Worm (Caenorhabditis elegans) whole organism, young adult: ENCODE measurements around the gene E02H1.5.

Source experiments
- B0261.1 ChIP-seq: sonication (generic microtip); optimal IDR thresholded peaks from 2 replicates; lab custom pipeline; 2016; ENCODE audit warnings: mild to moderate bottlenecking, missing genetic modification characterization, moderate library complexity, missing compliant biosample characterization
- C17E4.6 ChIP-seq: fragments of 200-800 bp; sonication (Bioruptor generic); IDR thresholded peaks from 2 replicates; pipeline ENCODE4 v1.3.6; 2022; ENCODE audit warnings: missing genetic modification reagents, missing genetic modification characterization, missing compliant biosample characterization
- F22D6.2 ChIP-seq: sonication (generic microtip); optimal IDR thresholded peaks from 2 replicates; lab custom pipeline; 2016; ENCODE audit warnings: mild to moderate bottlenecking, missing genetic modification characterization, missing compliant biosample characterization
- F39B2.1 ChIP-seq: fragments of 200-800 bp; sonication (Bioruptor generic); IDR thresholded peaks from 2 replicates; pipeline ENCODE4 v1.3.6; 2022; ENCODE audit warnings: missing genetic modification reagents, missing genetic modification characterization, missing compliant biosample characterization
- F49E8.2 ChIP-seq: sonication (generic microtip); optimal IDR thresholded peaks from 3 replicates; lab custom pipeline; 2017; ENCODE audit warnings: missing genetic modification characterization, mild to moderate bottlenecking, missing compliant biosample characterization, antibody characterized with exemption, moderate library complexity; ENCODE audit not compliant: insufficient read depth
- F57A8.1 ChIP-seq: fragments of 200-800 bp; sonication (Bioruptor generic); optimal IDR thresholded peaks from 2 replicates; lab custom pipeline; 2018; ENCODE audit warnings: mild to moderate bottlenecking, missing genetic modification characterization, moderate library complexity, missing compliant biosample characterization
- K11D2.4 ChIP-seq: fragments of 200-800 bp; sonication (Bioruptor generic); IDR thresholded peaks from 2 replicates; pipeline ENCODE4 v1.3.6; 2022; ENCODE audit warnings: missing genetic modification reagents, missing genetic modification characterization, missing compliant biosample characterization
- K12H6.12 ChIP-seq: fragments of 200-800 bp; sonication (Bioruptor generic); optimal IDR thresholded peaks from 2 replicates; lab custom pipeline; 2018; ENCODE audit warnings: mild to moderate bottlenecking, missing genetic modification characterization, missing compliant biosample characterization
- T26A5.8 ChIP-seq: sonication (generic microtip); optimal IDR thresholded peaks from 2 replicates; lab custom pipeline; 2016; ENCODE audit warnings: missing genetic modification characterization, missing compliant biosample characterization
- Y53F4B.3 ChIP-seq: fragments of 200-800 bp; sonication (Bioruptor generic); IDR thresholded peaks from 2 replicates; pipeline ENCODE4 v1.3.6; 2022; ENCODE audit warnings: missing genetic modification reagents, missing genetic modification characterization, missing compliant biosample characterization
- Y53G8AR.9 ChIP-seq: fragments of 200-800 bp; sonication (Bioruptor generic); conservative IDR thresholded peaks from 2 replicates; pipeline ENCODE4 v1.3.6; 2022; ENCODE audit warnings: missing genetic modification reagents, missing genetic modification characterization, missing compliant biosample characterization
- Y56A3A.18 ChIP-seq: fragments of 200-800 bp; sonication (Bioruptor generic); IDR thresholded peaks from 2 replicates; pipeline ENCODE4 v1.3.6; 2022; ENCODE audit warnings: missing genetic modification reagents, missing genetic modification characterization, missing compliant biosample characterization
- Y67H2A.10 ChIP-seq: fragments of 200-800 bp; sonication (Bioruptor generic); conservative IDR thresholded peaks from 2 replicates; pipeline ENCODE4 v1.3.6; 2022; ENCODE audit warnings: missing genetic modification reagents, missing genetic modification characterization, missing compliant biosample characterization
- Y79H2A.3 ChIP-seq: fragments of 200-800 bp; sonication (Bioruptor generic); conservative IDR thresholded peaks from 2 replicates; pipeline ENCODE4 v1.3.6; 2022; ENCODE audit warnings: missing genetic modification reagents, missing genetic modification characterization, missing compliant biosample characterization
- bed-2 ChIP-seq: fragments of 200-800 bp; sonication (Bioruptor generic); IDR thresholded peaks from 2 replicates; pipeline ENCODE4 v1.3.6; 2022; ENCODE audit warnings: missing genetic modification reagents, missing genetic modification characterization, missing compliant biosample characterization
- ceh-40 ChIP-seq: fragments of 200-800 bp; sonication (Bioruptor generic); IDR thresholded peaks from 2 replicates; pipeline ENCODE4 v1.3.6; 2022; ENCODE audit warnings: missing genetic modification characterization, missing compliant biosample characterization
- chd-7 ChIP-seq: sonication (generic microtip); optimal IDR thresholded peaks from 2 replicates; lab custom pipeline; 2016; ENCODE audit warnings: mild to moderate bottlenecking, missing genetic modification characterization, moderate library complexity, missing compliant biosample characterization
- egl-44 ChIP-seq: fragments of 200-800 bp; sonication (Bioruptor generic); IDR thresholded peaks from 2 replicates; pipeline ENCODE4 v1.3.6; 2022; ENCODE audit warnings: missing genetic modification reagents, missing genetic modification characterization, missing compliant biosample characterization
- hlh-12 ChIP-seq: sonication (generic microtip); optimal IDR thresholded peaks from 2 replicates; lab custom pipeline; 2016; ENCODE audit warnings: missing genetic modification characterization, missing compliant biosample characterization
- hlh-26 ChIP-seq: fragments of 200-800 bp; sonication (Bioruptor generic); conservative IDR thresholded peaks from 2 replicates; pipeline ENCODE4 v1.3.6; 2022; ENCODE audit warnings: missing genetic modification reagents, missing genetic modification characterization, missing compliant biosample characterization
- hmg-1.2 ChIP-seq: fragments of 200-800 bp; sonication (Bioruptor generic); IDR thresholded peaks from 2 replicates; pipeline ENCODE4 v1.3.6; 2022; ENCODE audit warnings: missing genetic modification reagents, missing genetic modification characterization, missing compliant biosample characterization
- hmg-20 ChIP-seq: fragments of 200-800 bp; sonication (Bioruptor generic); IDR thresholded peaks from 2 replicates; pipeline ENCODE4 v1.3.6; 2022; ENCODE audit warnings: missing genetic modification reagents, missing genetic modification characterization, missing compliant biosample characterization
- hrde-1 ChIP-seq: sonication (generic microtip); optimal IDR thresholded peaks from 2 replicates; lab custom pipeline; 2016; ENCODE audit warnings: missing genetic modification characterization, mild to moderate bottlenecking, missing compliant biosample characterization, moderate library complexity, missing genotype, missing genetic modification reagents, borderline replicate concordance
- hsf-1 ChIP-seq: fragments of 200-800 bp; sonication (Bioruptor generic); IDR thresholded peaks from 2 replicates; pipeline ENCODE4 v1.3.6; 2022; ENCODE audit warnings: missing genetic modification reagents, missing genetic modification characterization, missing compliant biosample characterization
- lag-1 ChIP-seq: fragments of 200-800 bp; sonication (Bioruptor generic); IDR thresholded peaks from 2 replicates; pipeline ENCODE4 v1.3.6; 2022; ENCODE audit warnings: missing genetic modification reagents, missing genetic modification characterization, missing compliant biosample characterization
- let-526 ChIP-seq: fragments of 200-800 bp; sonication (Bioruptor generic); IDR thresholded peaks from 2 replicates; pipeline ENCODE4 v1.3.6; 2022; ENCODE audit warnings: missing genetic modification reagents, missing genetic modification characterization, missing compliant biosample characterization
- lin-26 ChIP-seq: fragments of 200-800 bp; sonication (Bioruptor generic); IDR thresholded peaks from 2 replicates; pipeline ENCODE4 v1.3.6; 2022; ENCODE audit warnings: missing genetic modification reagents, missing genetic modification characterization, missing compliant biosample characterization
- lin-35 ChIP-seq, 3 experiments: fragments of 150-350 bp in 2 of 3; sonication (generic microtip) in 1 of 3; optimal IDR thresholded peaks; 2 replicates each; lab custom pipeline; 2014 to 2018; ENCODE audit warnings: missing biosample characterization in 3 of 3, missing genetic modification characterization in 3 of 3, missing genetic modification reagents in 3 of 3
- lsl-1 ChIP-seq: fragments of 200-800 bp; sonication (Bioruptor generic); optimal IDR thresholded peaks from 2 replicates; lab custom pipeline; 2018; ENCODE audit warnings: mild to moderate bottlenecking, missing genetic modification characterization, moderate library complexity, missing compliant biosample characterization
- madf-6 ChIP-seq: fragments of 200-800 bp; sonication (Bioruptor generic); IDR thresholded peaks from 2 replicates; pipeline ENCODE4 v1.3.6; 2022; ENCODE audit warnings: missing genetic modification reagents, missing genetic modification characterization, missing compliant biosample characterization
- madf-8 ChIP-seq: fragments of 200-800 bp; sonication (Bioruptor generic); conservative IDR thresholded peaks from 2 replicates; pipeline ENCODE4 v1.3.6; 2022; ENCODE audit warnings: missing genetic modification reagents, missing genetic modification characterization, missing compliant biosample characterization
- mel-28 ChIP-seq: sonication (generic microtip); optimal IDR thresholded peaks from 2 replicates; lab custom pipeline; 2016; ENCODE audit warnings: borderline replicate concordance, mild to moderate bottlenecking, missing genetic modification characterization, missing compliant biosample characterization
- nfya-2 ChIP-seq: fragments of 200-800 bp; sonication (Bioruptor generic); IDR thresholded peaks from 2 replicates; pipeline ENCODE4 v1.3.6; 2022; ENCODE audit warnings: missing genetic modification reagents, missing genetic modification characterization, missing compliant biosample characterization
- nhr-120 ChIP-seq: fragments of 200-800 bp; sonication (Bioruptor generic); IDR thresholded peaks from 2 replicates; pipeline ENCODE4 v1.3.6; 2022; ENCODE audit warnings: missing genetic modification characterization, missing compliant biosample characterization
- nhr-80 ChIP-seq: sonication (generic microtip); optimal IDR thresholded peaks from 2 replicates; lab custom pipeline; 2016; ENCODE audit warnings: missing genetic modification characterization, missing compliant biosample characterization
- rcor-1 ChIP-seq: fragments of 200-800 bp; sonication (Bioruptor generic); IDR thresholded peaks from 2 replicates; pipeline ENCODE4 v1.3.6; 2022; ENCODE audit warnings: missing genetic modification reagents, missing genetic modification characterization, missing compliant biosample characterization
- sdz-38 ChIP-seq: sonication (generic microtip); optimal IDR thresholded peaks from 2 replicates; lab custom pipeline; 2016; ENCODE audit warnings: missing genotype, missing genetic modification characterization, missing compliant biosample characterization
- sea-2 ChIP-seq: fragments of 200-800 bp; sonication (Bioruptor generic); IDR thresholded peaks from 2 replicates; pipeline ENCODE4 v1.3.6; 2022; ENCODE audit warnings: missing genetic modification characterization, missing compliant biosample characterization
- snpc-1.1 ChIP-seq: sonication (generic microtip); optimal IDR thresholded peaks from 2 replicates; lab custom pipeline; 2017; ENCODE audit warnings: missing genetic modification characterization, mild to moderate bottlenecking, missing compliant biosample characterization, antibody characterized with exemption, moderate library complexity, missing genotype, missing genetic modification reagents; ENCODE audit not compliant: insufficient read depth
- snpc-4 ChIP-seq, 5 experiments: fragments of 150-350 bp in 1 of 5; sonication (generic microtip) in 4 of 5; optimal IDR thresholded peaks; 2 replicates each; lab custom pipeline; 2014 to 2018; ENCODE audit warnings: missing genetic modification characterization in 5 of 5, missing biosample characterization in 3 of 5, antibody characterized with exemption in 2 of 5, mild to moderate bottlenecking in 2 of 5, missing compliant biosample characterization in 2 of 5, missing genotype in 2 of 5, moderate library complexity in 2 of 5, missing genetic modification reagents in 1 of 5
- somi-1 ChIP-seq: fragments of 200-800 bp; sonication (Bioruptor generic); optimal IDR thresholded peaks from 2 replicates; lab custom pipeline; 2018; ENCODE audit warnings: mild to moderate bottlenecking, missing genetic modification characterization, missing compliant biosample characterization
- unc-62 ChIP-seq: fragments of 150-350 bp; optimal IDR thresholded peaks from 2 replicates; lab custom pipeline; 2014; ENCODE audit warnings: missing biosample characterization, missing genetic modification reagents, missing genetic modification characterization
- xnd-1 ChIP-seq: sonication (generic microtip); optimal IDR thresholded peaks from 2 replicates; lab custom pipeline; 2016; ENCODE audit warnings: missing genotype, missing genetic modification reagents, missing genetic modification characterization, missing compliant biosample characterization
- ztf-22 ChIP-seq: fragments of 200-800 bp; sonication (Bioruptor generic); optimal IDR thresholded peaks from 2 replicates; lab custom pipeline; 2018; ENCODE audit warnings: mild to moderate bottlenecking, missing genetic modification characterization, moderate library complexity, missing compliant biosample characterization

E02H1.5 gene

DNA sequence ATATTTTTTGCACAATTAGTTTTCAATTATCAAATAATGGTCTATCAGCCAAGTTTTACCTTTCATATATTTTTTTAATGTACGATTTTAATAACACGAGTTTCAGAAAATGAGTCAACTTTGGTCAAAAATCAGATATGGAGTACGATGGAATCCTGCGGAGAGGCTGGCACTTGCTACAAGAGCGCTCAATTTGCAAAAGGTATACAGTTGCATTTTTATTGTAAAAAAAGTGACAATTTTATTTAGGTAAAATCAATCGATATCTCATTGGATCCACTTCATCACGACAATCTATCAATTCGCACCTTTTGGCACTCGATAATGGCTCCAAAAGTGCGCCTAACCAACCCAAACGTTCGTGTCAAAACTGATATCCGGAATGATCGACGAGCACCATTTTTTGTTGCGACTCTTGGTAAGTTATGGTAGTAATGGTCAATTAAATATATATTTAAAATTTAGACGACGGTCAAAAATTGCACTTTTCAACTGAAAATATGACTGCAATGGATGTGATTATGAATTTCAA lies 2.6 kb downstream of the E02H1.5 start, which contains the start of gene mrpl-53 (continued):
- TF ChIP-seq hlh-12 (tag; lab: Kevin White, UChicago) (no peak), hmg-1.2 (GFP tag; lab: Robert Waterston, UW) (no peak), somi-1 (GFP tag; lab: Kevin White, UChicago) (no peak), sdz-38 (no peak), ceh-40 (no peak), rcor-1 (GFP tag; lab: Robert Waterston, UW) (no peak), snpc-1.1 (no peak), lag-1 (GFP tag; lab: Robert Waterston, UW) (no peak), hlh-26 (no peak), K11D2.4 (0 out of 2 replicates have a peak, but pooled peaks have one; percentile 27), Y67H2A.10 (no peak), bed-2 (GFP tag; lab: Robert Waterston, UW) (no peak), nhr-120 (GFP tag; lab: Robert Waterston, UW) (no peak), K12H6.12 (tag; lab: Kevin White, UChicago) (no peak), nfya-2 (GFP tag; lab: Robert Waterston, UW) (no peak), hmg-20 (no peak), Y79H2A.3 (GFP tag; lab: Robert Waterston, UW) (no peak), madf-6 (0 out of 2 replicates have a peak, but pooled peaks have one; percentile 43), chd-7 (tag; lab: Kevin White, UChicago) (no peak)

DNA sequence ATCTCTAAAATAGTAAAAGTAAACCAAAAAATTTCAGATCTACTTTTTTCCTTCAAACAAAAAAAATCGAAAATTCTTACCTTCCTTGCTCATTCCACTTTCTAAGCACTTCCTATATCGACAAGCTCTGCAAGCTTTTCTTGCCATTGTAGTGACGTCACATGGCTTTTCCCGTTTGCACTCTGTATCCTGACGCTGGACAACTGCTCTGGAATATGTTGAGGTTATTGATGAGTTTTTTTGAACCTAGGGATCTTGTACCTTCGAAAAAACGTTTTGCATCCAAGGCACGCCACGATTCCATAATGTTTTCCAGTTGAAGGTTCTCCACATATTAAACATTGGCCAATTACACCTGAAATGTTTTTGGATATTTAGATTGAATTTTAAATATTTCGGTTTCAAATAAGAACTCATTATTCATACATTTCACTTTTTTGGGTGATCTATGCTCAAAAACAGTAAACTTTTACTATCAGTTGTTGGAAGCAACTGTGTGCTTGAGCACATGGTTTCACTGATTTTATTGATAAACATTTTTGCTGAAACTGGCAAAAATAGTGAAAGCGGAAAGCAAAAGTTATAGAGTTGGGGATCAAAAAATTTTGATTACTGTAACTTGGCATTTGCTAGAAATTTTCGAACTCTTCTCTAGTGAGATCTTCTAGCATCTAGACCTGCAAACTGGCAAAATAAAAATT lies 5.1 kb downstream of the E02H1.5 start:
- no peak for TF ChIP-seq xnd-1 (tag; lab: Kevin White, UChicago)
- peak; percentile 34 for TF ChIP-seq nhr-80 (tag; lab: Kevin White, UChicago)
- TF ChIP-seq Y56A3A.18: no peak
- no peak for TF ChIP-seq madf-8 (GFP tag; lab: Robert Waterston, UW)
- TF ChIP-seq, all 124 proteins: peak for 1

DNA sequence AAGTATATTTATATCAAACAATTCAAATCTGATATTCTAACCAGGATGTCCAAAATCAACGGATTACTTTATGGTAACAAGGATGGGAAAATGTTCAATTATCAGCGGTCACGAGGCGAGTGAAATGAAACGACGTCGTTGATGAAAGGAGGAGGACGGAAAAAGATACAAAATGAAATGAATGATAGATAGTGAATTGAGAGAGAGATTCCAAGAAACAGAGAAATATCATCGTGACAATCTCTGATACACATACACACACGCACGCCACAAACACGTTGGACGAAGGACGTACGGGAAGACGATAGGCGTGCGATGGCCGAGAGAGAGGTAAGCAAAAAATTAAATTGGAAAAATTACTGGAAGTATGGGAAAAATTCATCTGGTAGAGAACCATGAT lies 6.0 kb downstream of the E02H1.5 start:
- TF ChIP-seq hrde-1 (tag; lab: Kevin White, UChicago) (no peak), hsf-1 (GFP tag; lab: Robert Waterston, UW) (no peak), F57A8.1 (no peak), T26A5.8 (tag; lab: Kevin White, UChicago) (no peak), sea-2 (GFP tag; lab: Robert Waterston, UW) (no peak), hmg-20 (no peak), F49E8.2 (tag; lab: Kevin White, UChicago) (no peak), Y67H2A.10 (no peak), F22D6.2 (tag; lab: Kevin White, UChicago) (peak; percentile 59), egl-44 (GFP tag; lab: Robert Waterston, UW) (0 out of 2 replicates have a peak, but pooled peaks have one; percentile 42), Y53F4B.3 (GFP tag; lab: Robert Waterston, UW) (no peak), Y53G8AR.9 (GFP tag; lab: Robert Waterston, UW) (0 out of 2 replicates have a peak, but pooled peaks have one; percentile 23), B0261.1 (no peak), let-526 (GFP tag; lab: Robert Waterston, UW) (no peak), C17E4.6 (GFP tag; lab: Robert Waterston, UW) (no peak), Y79H2A.3 (GFP tag; lab: Robert Waterston, UW) (no peak), lin-35 (GFP tag; optimal IDR thresholded peaks at IDR 0.05; lab: Kevin White, UChicago) (peak in 1 of 3 experiments; percentile 11), snpc-4 (GFP tag; optimal IDR thresholded peaks at IDR 0.05; lab: Kevin White, UChicago) (no peak), snpc-4 (tag; optimal IDR thresholded peaks at IDR 0.05; lab: Kevin White, UChicago) (no peak), ztf-22 (GFP tag; lab: Kevin White, UChicago) (peak; percentile 26), mel-28 (tag; lab: Kevin White, UChicago) (no peak), nhr-120 (GFP tag; lab: Robert Waterston, UW) (no peak), lsl-1 (GFP tag; lab: Kevin White, UChicago) (no peak), lin-26 (no peak), unc-62 (GFP tag; lab: Kevin White, UChicago) (no peak), F39B2.1 (GFP tag; lab: Robert Waterston, UW) (no peak)
